Fruit fly (Drosophila melanogaster): ENCODE results near the gene D19A.
A peak's percentile ranks its signal among the peaks of the same experiment; 100 is the strongest.

D19A gene

dm6 chr3L:6215976-6216786 lies 27.3 kb upstream of the D19A start (continued):
- TF ChIP-seq CG17912 (GFP tag; optimal IDR thresholded peaks at IDR 0.05) (no peak), fru (optimal IDR thresholded peaks at IDR 0.05) (no peak), Ets97D (GFP tag; optimal IDR thresholded peaks at IDR 0.05) (no peak), CG10366 (GFP tag; IDR thresholded peaks at IDR 0.05) (no peak), CG3407 (GFP tag; optimal IDR thresholded peaks at IDR 0.05) (no peak), BEAF-32 (GFP tag; optimal IDR thresholded peaks at IDR 0.05) (no peak), odd (GFP tag; optimal IDR thresholded peaks at IDR 0.05) (no peak), ind (GFP tag; optimal IDR thresholded peaks at IDR 0.05) (no peak), CG32772 (GFP tag; IDR thresholded peaks at IDR 0.05) (no peak), CG8281 (tag; optimal IDR thresholded peaks at IDR 0.05) (no peak), mld (GFP tag; IDR thresholded peaks at IDR 0.05; ENCODE audit: partially characterized antibody) (no peak), Fer3 (tag; optimal IDR thresholded peaks at IDR 0.05) (peak; percentile 49), Side (GFP tag; optimal IDR thresholded peaks at IDR 0.05) (no peak), CG6175 (GFP tag; IDR thresholded peaks at IDR 0.05) (peak; percentile 56; the same call in 2 of the 3 replicates), CG11093 (GFP tag; IDR thresholded peaks at IDR 0.05) (no peak), sd (tag; optimal IDR thresholded peaks at IDR 0.05) (no peak), Dp (GFP tag; optimal IDR thresholded peaks at IDR 0.05) (no peak), CG8290 (GFP tag; optimal IDR thresholded peaks at IDR 0.05) (no peak), CG8290 (tag; optimal IDR thresholded peaks at IDR 0.05) (peak in 1 of 2 experiments; percentile 4), Sry-δ (GFP tag; optimal IDR thresholded peaks at IDR 0.05) (no peak), CG31224 (GFP tag; IDR thresholded peaks at IDR 0.05) (no peak), HHEX (GFP tag; optimal IDR thresholded peaks at IDR 0.05) (no peak), CG17568 (GFP tag; optimal IDR thresholded peaks at IDR 0.05) (no peak), CG10209 (GFP tag; optimal IDR thresholded peaks at IDR 0.05) (no peak), CG17186 (GFP tag; optimal IDR thresholded peaks at IDR 0.05) (peak; percentile 4), fd102C (GFP tag; optimal IDR thresholded peaks at IDR 0.05) (peak; percentile 60), CG15479 (GFP tag; optimal IDR thresholded peaks at IDR 0.05) (peak; percentile 66), lbe (GFP tag; optimal IDR thresholded peaks at IDR 0.05) (no peak), Hr39 (optimal IDR thresholded peaks at IDR 0.05) (no peak), pita (GFP tag; optimal IDR thresholded peaks at IDR 0.05) (no peak), CG30403 (GFP tag; optimal IDR thresholded peaks at IDR 0.05) (no peak), cad (GFP tag; optimal IDR thresholded peaks at IDR 0.05) (no peak), CG11695 (GFP tag; IDR thresholded peaks at IDR 0.05) (no peak), lmd (GFP tag; IDR thresholded peaks at IDR 0.05) (no peak), CG12071 (GFP tag; optimal IDR thresholded peaks at IDR 0.05) (peak; percentile 78), gro (GFP tag; optimal IDR thresholded peaks at IDR 0.05) (no peak), Stat92E (GFP tag; optimal IDR thresholded peaks at IDR 0.05) (peak in 1 of 3 experiments; percentile 54), CG7271 (tag; optimal IDR thresholded peaks at IDR 0.05) (no peak), CG6813 (GFP tag; optimal IDR thresholded peaks at IDR 0.05) (peak; percentile 80), CG11456 (GFP tag; IDR thresholded peaks at IDR 0.05) (no peak), sqz (GFP tag; optimal IDR thresholded peaks at IDR 0.05) (no peak), Nf-YA (GFP tag; IDR thresholded peaks at IDR 0.05) (no peak), CG3726 (GFP tag; IDR thresholded peaks at IDR 0.05) (no peak; the same call in 2 of the 3 replicates), CG13624 (GFP tag; optimal IDR thresholded peaks at IDR 0.05) (no peak), pfk (GFP tag; optimal IDR thresholded peaks at IDR 0.05) (peak; percentile 67), Mes4 (GFP tag; optimal IDR thresholded peaks at IDR 0.05) (no peak), Usf (GFP tag; optimal IDR thresholded peaks at IDR 0.05) (no peak), corto (GFP tag; optimal IDR thresholded peaks at IDR 0.05) (no peak), disco-r (GFP tag; optimal IDR thresholded peaks at IDR 0.05) (no peak), CG4360 (GFP tag; IDR thresholded peaks at IDR 0.05) (no peak)
